Worm (Caenorhabditis elegans) whole organism, late embryonic: ENCODE results near the gene ran-1.

ENCODE experiments used
- C08G9.2 ChIP-seq: sonication (generic microtip); optimal IDR thresholded peaks from 2 replicates; lab custom pipeline; 2016; ENCODE audit warnings: mild to moderate bottlenecking, missing genetic modification characterization, moderate library complexity, missing compliant biosample characterization
- F13H6.1 ChIP-seq: sonication (generic microtip); optimal IDR thresholded peaks from 2 replicates; lab custom pipeline; 2016; ENCODE audit warnings: missing genetic modification characterization, missing compliant biosample characterization
- K02D7.2 ChIP-seq: sonication (generic microtip); optimal IDR thresholded peaks from 2 replicates; lab custom pipeline; 2017; ENCODE audit warnings: mild to moderate bottlenecking, missing genetic modification characterization, missing compliant biosample characterization
- ama-1 ChIP-seq: fragments of 150-350 bp; optimal IDR thresholded peaks from 2 replicates; lab custom pipeline; 2014
- ceh-18 ChIP-seq: sonication (generic microtip); optimal IDR thresholded peaks from 2 replicates; lab custom pipeline; 2016; ENCODE audit warnings: missing genetic modification characterization, missing compliant biosample characterization
- ceh-19 ChIP-seq: fragments of 200-800 bp; sonication (Bioruptor generic); optimal IDR thresholded peaks from 2 replicates; lab custom pipeline; 2018; ENCODE audit warnings: mild to moderate bottlenecking, missing genetic modification characterization, missing compliant biosample characterization
- ceh-22 ChIP-seq: sonication (generic microtip); optimal IDR thresholded peaks from 2 replicates; lab custom pipeline; 2017; ENCODE audit warnings: missing biosample characterization, missing genetic modification characterization
- ceh-31 ChIP-seq: sonication (generic microtip); optimal IDR thresholded peaks from 2 replicates; lab custom pipeline; 2016; ENCODE audit warnings: missing genetic modification characterization, missing compliant biosample characterization
- ceh-34 ChIP-seq: sonication (generic microtip); optimal IDR thresholded peaks from 2 replicates; lab custom pipeline; 2016; ENCODE audit warnings: mild to moderate bottlenecking, missing genetic modification characterization, missing compliant biosample characterization
- ceh-48 ChIP-seq: sonication (generic microtip); optimal IDR thresholded peaks from 2 replicates; lab custom pipeline; 2016; ENCODE audit warnings: missing genetic modification characterization, inconsistent platforms, missing compliant biosample characterization
- ceh-9 ChIP-seq: sonication (generic microtip); optimal IDR thresholded peaks from 2 replicates; lab custom pipeline; 2016; ENCODE audit warnings: mild to moderate bottlenecking, missing genetic modification characterization, inconsistent platforms, missing compliant biosample characterization
- che-1 ChIP-seq: sonication (generic microtip); optimal IDR thresholded peaks from 2 replicates; lab custom pipeline; 2016; ENCODE audit warnings: mild to moderate bottlenecking, missing genetic modification characterization, missing compliant biosample characterization
- dve-1 ChIP-seq: sonication (generic microtip); optimal IDR thresholded peaks from 2 replicates; lab custom pipeline; 2017; ENCODE audit warnings: antibody characterized with exemption, mild to moderate bottlenecking, missing genetic modification characterization, missing compliant biosample characterization
- elt-2 ChIP-seq: sonication (generic microtip); optimal IDR thresholded peaks from 2 replicates; lab custom pipeline; 2016; ENCODE audit warnings: missing genetic modification reagents, missing genetic modification characterization, missing compliant biosample characterization
- ets-4 ChIP-seq: sonication (generic microtip); optimal IDR thresholded peaks from 2 replicates; lab custom pipeline; 2016; ENCODE audit warnings: missing genetic modification characterization, missing compliant biosample characterization
- fax-1 ChIP-seq: sonication (generic microtip); optimal IDR thresholded peaks from 2 replicates; lab custom pipeline; 2016; ENCODE audit warnings: missing genotype, missing genetic modification characterization, missing compliant biosample characterization
- fkh-10 ChIP-seq: fragments of 150-350 bp; optimal IDR thresholded peaks from 2 replicates; lab custom pipeline; 2014; ENCODE audit warnings: missing biosample characterization, missing genetic modification reagents, missing genetic modification characterization
- fkh-6 ChIP-seq: sonication (generic microtip); optimal IDR thresholded peaks from 2 replicates; lab custom pipeline; 2016; ENCODE audit warnings: missing genetic modification characterization, missing compliant biosample characterization
- gmeb-2 ChIP-seq: sonication (generic microtip); optimal IDR thresholded peaks from 2 replicates; lab custom pipeline; 2016; ENCODE audit warnings: missing genetic modification characterization, inconsistent platforms, missing compliant biosample characterization
- hlh-15 ChIP-seq: sonication (generic microtip); optimal IDR thresholded peaks from 2 replicates; lab custom pipeline; 2016; ENCODE audit warnings: missing genetic modification characterization, missing compliant biosample characterization
- hlh-30 ChIP-seq: sonication (generic microtip); optimal IDR thresholded peaks from 2 replicates; lab custom pipeline; 2017; ENCODE audit warnings: antibody characterized with exemption, missing genetic modification characterization, missing compliant biosample characterization; ENCODE audit not compliant: insufficient read depth
- hlh-8 ChIP-seq: sonication (generic microtip); optimal IDR thresholded peaks from 2 replicates; lab custom pipeline; 2016; ENCODE audit warnings: missing genotype, missing genetic modification characterization, missing compliant biosample characterization
- madf-2 ChIP-seq: sonication (generic microtip); optimal IDR thresholded peaks from 2 replicates; lab custom pipeline; 2017; ENCODE audit warnings: missing genetic modification characterization, missing compliant biosample characterization
- mec-3 ChIP-seq: sonication (generic microtip); optimal IDR thresholded peaks from 2 replicates; lab custom pipeline; 2016; ENCODE audit warnings: borderline replicate concordance, missing genetic modification characterization, missing compliant biosample characterization
- nfya-1 ChIP-seq: sonication (generic microtip); optimal IDR thresholded peaks from 2 replicates; lab custom pipeline; 2017; ENCODE audit warnings: missing genetic modification characterization, mild to moderate bottlenecking, missing compliant biosample characterization, antibody characterized with exemption, moderate library complexity
- nhr-232 ChIP-seq: sonication (generic microtip); optimal IDR thresholded peaks from 2 replicates; lab custom pipeline; 2016; ENCODE audit warnings: missing genetic modification characterization, missing compliant biosample characterization
- npax-4 ChIP-seq: sonication (generic microtip); optimal IDR thresholded peaks from 2 replicates; lab custom pipeline; 2016; ENCODE audit warnings: missing genetic modification characterization, missing compliant biosample characterization
- pat-9 ChIP-seq: fragments of 200-800 bp; sonication (Bioruptor generic); optimal IDR thresholded peaks from 2 replicates; lab custom pipeline; 2018; ENCODE audit warnings: mild to moderate bottlenecking, missing genetic modification characterization, moderate library complexity, missing compliant biosample characterization
- pax-1 ChIP-seq: fragments of 150-350 bp; optimal IDR thresholded peaks from 2 replicates; lab custom pipeline; 2014; ENCODE audit warnings: missing biosample characterization, missing genetic modification characterization
- pros-1 ChIP-seq: fragments of 150-350 bp; optimal IDR thresholded peaks from 2 replicates; lab custom pipeline; 2014; ENCODE audit warnings: missing biosample characterization, missing genetic modification reagents, missing genetic modification characterization
- ref-2 ChIP-seq: sonication (generic microtip); optimal IDR thresholded peaks from 2 replicates; lab custom pipeline; 2016; ENCODE audit warnings: missing genetic modification characterization, missing compliant biosample characterization
- rnt-1 ChIP-seq: sonication (generic microtip); optimal IDR thresholded peaks from 2 replicates; lab custom pipeline; 2016; ENCODE audit warnings: missing genetic modification characterization, missing compliant biosample characterization
- sdc-2 ChIP-seq: sonication (generic microtip); optimal IDR thresholded peaks from 2 replicates; lab custom pipeline; 2016; ENCODE audit warnings: missing genotype, missing genetic modification characterization, missing compliant biosample characterization
- tbx-2 ChIP-seq: sonication (generic microtip); optimal IDR thresholded peaks from 2 replicates; lab custom pipeline; 2016; ENCODE audit warnings: missing genetic modification characterization, missing compliant biosample characterization
- tbx-7 ChIP-seq: sonication (generic microtip); optimal IDR thresholded peaks from 2 replicates; lab custom pipeline; 2016; ENCODE audit warnings: missing genotype, missing genetic modification characterization, missing compliant biosample characterization
- unc-3 ChIP-seq, 2 experiments: fragments of 200-800 bp in 1 of 2; sonication (Bioruptor generic) in 1 of 2; sonication (generic microtip) in 1 of 2; conservative IDR thresholded peaks in 1 of 2; optimal IDR thresholded peaks in 1 of 2; 2 replicates each; pipeline versions ENCODE4 v1.3.6 to Lab custom; 2016 to 2022; ENCODE audit warnings: missing compliant biosample characterization in 2 of 2, missing genetic modification characterization in 2 of 2, missing genetic modification reagents in 1 of 2
- unc-42 ChIP-seq: sonication (generic microtip); optimal IDR thresholded peaks from 2 replicates; lab custom pipeline; 2016; ENCODE audit warnings: missing genotype, missing genetic modification characterization, missing compliant biosample characterization
- unc-55 ChIP-seq: sonication (generic microtip); optimal IDR thresholded peaks from 2 replicates; lab custom pipeline; 2017; ENCODE audit warnings: missing biosample characterization, missing genetic modification reagents, missing genetic modification characterization
- zip-5 ChIP-seq: sonication (generic microtip); optimal IDR thresholded peaks from 2 replicates; lab custom pipeline; 2016; ENCODE audit warnings: missing genetic modification characterization, missing compliant biosample characterization
- ztf-16 ChIP-seq: sonication (generic microtip); optimal IDR thresholded peaks from 2 replicates; lab custom pipeline; 2017; ENCODE audit warnings: missing genetic modification characterization, missing compliant biosample characterization

ran-1 gene

ce11 chrIII:10747620-10748479, at the start of gene ran-1, which contains the start of gene dkc-1:
Gene ran-1 (minus strand): TSS chrIII:10747728.
Gene dkc-1 (plus strand): TSS chrIII:10748429.
- TF ChIP-seq tbx-2 (tag; lab: Kevin White, UChicago) (peak; percentile 9), tbx-7 (tag; lab: Kevin White, UChicago) (no peak), zip-5 (tag; lab: Kevin White, UChicago) (no peak), ref-2 (tag; lab: Kevin White, UChicago) (no peak), ama-1 (no peak), madf-2 (tag; lab: Kevin White, UChicago) (no peak), ceh-18 (tag; lab: Kevin White, UChicago) (peak; percentile 54), nfya-1 (peak; percentile 92), ets-4 (tag; lab: Kevin White, UChicago) (no peak), ceh-19 (GFP tag; lab: Kevin White, UChicago) (no peak), hlh-15 (tag; lab: Kevin White, UChicago) (no peak), unc-42 (tag; lab: Kevin White, UChicago) (peak; percentile 27), nhr-232 (no peak), fax-1 (tag; lab: Kevin White, UChicago) (no peak), pax-1 (tag; lab: Kevin White, UChicago) (no peak), hlh-30 (tag; lab: Kevin White, UChicago) (peak; percentile 49), ztf-16 (tag; lab: Kevin White, UChicago) (no peak), fkh-6 (no peak), ceh-34 (peak; percentile 8), elt-2 (peak; percentile 18), rnt-1 (tag; lab: Kevin White, UChicago) (peak; percentile 2), ceh-31 (tag; lab: Kevin White, UChicago) (peak; percentile 49), unc-55 (peak; percentile 78), dve-1 (tag; lab: Kevin White, UChicago) (peak; percentile 49), ceh-48 (tag; lab: Kevin White, UChicago) (peak; percentile 75)

- TF ChIP-seq C08G9.2 (tag; lab: Kevin White, UChicago) (no peak), mec-3 (tag; lab: Kevin White, UChicago) (no peak)
Measured at ce11 chrIII:10794049-10794448, 46.5 kb upstream of the ran-1 start, which contains the start of gene clec-163. Gene clec-163 (plus strand): TSS chrIII:10794349.

ce11 chrIII:10791233-10791632, 43.7 kb upstream of the ran-1 start:
- TF ChIP-seq nfya-1: no peak
- no peak for TF ChIP-seq fax-1 (tag; lab: Kevin White, UChicago)
- no peak for TF ChIP-seq che-1
- no peak for TF ChIP-seq gmeb-2 (tag; lab: Kevin White, UChicago)
- no peak for TF ChIP-seq ceh-9 (tag; lab: Kevin White, UChicago)
- TF ChIP-seq elt-2: no peak
- TF ChIP-seq npax-4 (tag; lab: Kevin White, UChicago): no peak
- no peak for TF ChIP-seq F13H6.1 (tag; lab: Kevin White, UChicago)
- TF ChIP-seq ceh-34: no peak
- no peak for TF ChIP-seq fkh-10 (GFP tag; lab: Kevin White, UChicago)
- TF ChIP-seq ceh-22 (tag; lab: Kevin White, UChicago): no peak
- TF ChIP-seq pat-9: no peak
- no peak for TF ChIP-seq hlh-8 (tag; lab: Kevin White, UChicago)
- no peak for TF ChIP-seq K02D7.2 (tag; lab: Kevin White, UChicago)
- TF ChIP-seq sdc-2 (tag; lab: Kevin White, UChicago): no peak
- TF ChIP-seq unc-3 (GFP tag; conservative IDR thresholded peaks at IDR 0.05; lab: Robert Waterston, UW): no peak
- TF ChIP-seq unc-3 (tag; optimal IDR thresholded peaks at IDR 0.05; lab: Kevin White, UChicago): no peak
- TF ChIP-seq pros-1: no peak
- no peak for TF ChIP-seq ets-4 (tag; lab: Kevin White, UChicago)
- TF ChIP-seq, all 69 proteins: peak for 0
